Fruit fly (Drosophila melanogaster) whole organism, embryonic: ENCODE measurements around the gene CG9839.

ENCODE experiments used
- Atf6 ChIP-seq: fragments of 200-800 bp; sonication (Bioruptor generic); IDR thresholded peaks from 2 replicates; pipeline ENCODE4 v1.3.6; 2022; ENCODE audit warnings: missing biosample characterization, missing genetic modification characterization
- BtbVII ChIP-seq: fragments of 200-800 bp; sonication (Bioruptor generic); optimal IDR thresholded peaks from 3 replicates; lab custom pipeline; 2017; ENCODE audit warnings: missing biosample characterization, mild to moderate bottlenecking, missing genetic modification characterization
- CG10366 ChIP-seq: fragments of 200-800 bp; sonication (Bioruptor generic); IDR thresholded peaks from 2 replicates; pipeline ENCODE4 v1.3.6; 2022; ENCODE audit warnings: missing biosample characterization, missing genetic modification characterization
- CG10654 ChIP-seq: fragments of 200-800 bp; sonication (Bioruptor generic); optimal IDR thresholded peaks from 2 replicates; lab custom pipeline; 2016; ENCODE audit warnings: missing biosample characterization, missing genetic modification characterization
- CG11398 ChIP-seq: fragments of 200-800 bp; sonication (Bioruptor generic); optimal IDR thresholded peaks from 2 replicates; lab custom pipeline; 2016; ENCODE audit warnings: missing biosample characterization, missing genetic modification characterization
- CG13296 ChIP-seq: fragments of 200-800 bp; sonication (Bioruptor generic); optimal IDR thresholded peaks from 3 replicates; lab custom pipeline; 2018; ENCODE audit warnings: missing biosample characterization, mild to moderate bottlenecking, missing genetic modification characterization
- CG14050 ChIP-seq: fragments of 200-800 bp; sonication (Bioruptor generic); IDR thresholded peaks from 3 replicates; pipeline ENCODE4 v1.3.6; 2022; ENCODE audit warnings: missing biosample characterization, missing genetic modification characterization
- CG14441 ChIP-seq: fragments of 200-800 bp; sonication (Bioruptor generic); IDR thresholded peaks from 2 replicates; pipeline ENCODE4 v1.3.6; 2022; ENCODE audit warnings: missing biosample characterization, missing genetic modification characterization
- CG15073 ChIP-seq: fragments of 200-800 bp; sonication (Bioruptor generic); optimal IDR thresholded peaks from 2 replicates; lab custom pipeline; 2016; ENCODE audit warnings: missing biosample characterization, missing genetic modification characterization
- CG17186 ChIP-seq: fragments of 200-800 bp; sonication (Bioruptor generic); optimal IDR thresholded peaks from 3 replicates; lab custom pipeline; 2017; ENCODE audit warnings: missing biosample characterization, missing genetic modification reagents, missing genetic modification characterization
- CG2120 ChIP-seq: fragments of 200-800 bp; sonication (Bioruptor generic); optimal IDR thresholded peaks from 3 replicates; lab custom pipeline; 2016; ENCODE audit warnings: missing biosample characterization, missing genetic modification characterization
- CG3065 ChIP-seq: fragments of 200-800 bp; sonication (Bioruptor generic); optimal IDR thresholded peaks from 2 replicates; lab custom pipeline; 2016; ENCODE audit warnings: missing biosample characterization, missing genetic modification characterization
- CG33213 ChIP-seq: fragments of 200-800 bp; sonication (Bioruptor generic); optimal IDR thresholded peaks from 3 replicates; lab custom pipeline; 2016; ENCODE audit warnings: missing biosample characterization, missing genetic modification characterization
- CG43689 ChIP-seq: fragments of 200-800 bp; sonication (Bioruptor generic); IDR thresholded peaks from 2 replicates; pipeline ENCODE4 v1.3.6; 2022; ENCODE audit warnings: missing biosample characterization, missing genetic modification characterization
- CG4404 ChIP-seq: fragments of 200-800 bp; sonication (Bioruptor generic); IDR thresholded peaks from 2 replicates; pipeline ENCODE4 v1.3.6; 2022; ENCODE audit warnings: missing biosample characterization, missing genetic modification characterization
- CG4820 ChIP-seq: fragments of 200-800 bp; sonication (Bioruptor generic); optimal IDR thresholded peaks from 3 replicates; lab custom pipeline; 2016; ENCODE audit warnings: missing biosample characterization, missing genetic modification characterization
- CG6683 ChIP-seq: fragments of 200-800 bp; sonication (Bioruptor generic); optimal IDR thresholded peaks from 2 replicates; lab custom pipeline; 2017; ENCODE audit warnings: missing biosample characterization, mild to moderate bottlenecking, missing genetic modification characterization, missing genetic modification reagents
- CG9437 ChIP-seq: fragments of 200-800 bp; sonication (Bioruptor generic); optimal IDR thresholded peaks from 2 replicates; lab custom pipeline; 2018; ENCODE audit warnings: missing biosample characterization, mild to moderate bottlenecking, missing genetic modification characterization
- D19B ChIP-seq: fragments of 200-800 bp; sonication (Bioruptor generic); optimal IDR thresholded peaks from 2 replicates; lab custom pipeline; 2017; ENCODE audit warnings: missing biosample characterization, mild to moderate bottlenecking, missing genetic modification characterization
- ERR ChIP-seq: fragments of 200-800 bp; sonication (Bioruptor generic); optimal IDR thresholded peaks from 2 replicates; lab custom pipeline; 2016; ENCODE audit warnings: missing biosample characterization, missing genetic modification characterization
- GATAe ChIP-seq: fragments of 200-800 bp; sonication (Bioruptor generic); conservative IDR thresholded peaks from 2 replicates; pipeline ENCODE4 v1.3.6; 2022; ENCODE audit warnings: missing biosample characterization, missing genetic modification characterization
- HmgZ ChIP-seq: fragments of 200-800 bp; sonication (Bioruptor generic); optimal IDR thresholded peaks from 2 replicates; lab custom pipeline; 2018; ENCODE audit warnings: missing biosample characterization, mild to moderate bottlenecking, missing genetic modification characterization
- Lhr ChIP-seq: fragments of 200-800 bp; sonication (Bioruptor generic); optimal IDR thresholded peaks from 3 replicates; lab custom pipeline; 2017; ENCODE audit warnings: mild to moderate bottlenecking, missing biosample characterization, missing genetic modification reagents, missing genetic modification characterization
- Lim3 ChIP-seq: fragments of 200-800 bp; sonication (Bioruptor generic); IDR thresholded peaks from 2 replicates; pipeline ENCODE4 v1.3.6; 2022; ENCODE audit warnings: missing biosample characterization, missing genetic modification characterization
- Med ChIP-seq: fragments of 200-800 bp; sonication (Bioruptor generic); peaks from one replicate; lab custom pipeline; 2016; ENCODE audit warnings: missing biosample characterization, missing genetic modification characterization, mild to moderate bottlenecking, inconsistent platforms, moderate library complexity
- Nf-YA ChIP-seq: fragments of 200-800 bp; sonication (Bioruptor generic); IDR thresholded peaks from 2 replicates; pipeline ENCODE4 v1.3.6; 2022; ENCODE audit warnings: missing biosample characterization, missing genetic modification characterization
- NfI ChIP-seq: fragments of 200-800 bp; sonication (Bioruptor generic); optimal IDR thresholded peaks from 3 replicates; lab custom pipeline; 2018; ENCODE audit warnings: missing biosample characterization, mild to moderate bottlenecking, missing genetic modification characterization, moderate library complexity
- Oaz ChIP-seq: fragments of 200-800 bp; sonication (Bioruptor generic); IDR thresholded peaks from 2 replicates; pipeline ENCODE4 v1.3.6; 2022; ENCODE audit warnings: missing biosample characterization, missing genetic modification characterization
- Oli ChIP-seq: fragments of 200-800 bp; sonication (Bioruptor generic); optimal IDR thresholded peaks from 2 replicates; lab custom pipeline; 2018; ENCODE audit warnings: missing biosample characterization, mild to moderate bottlenecking, missing genetic modification characterization, moderate library complexity
- Opbp ChIP-seq: fragments of 200-800 bp; sonication (Bioruptor generic); IDR thresholded peaks from 3 replicates; pipeline ENCODE4 v1.3.6; 2022; ENCODE audit warnings: missing biosample characterization, missing genetic modification characterization; ENCODE audit not compliant: partially characterized antibody
- ab ChIP-seq: fragments of 200-800 bp; sonication (Bioruptor generic); optimal IDR thresholded peaks from 2 replicates; lab custom pipeline; 2016; ENCODE audit warnings: missing biosample characterization, missing genetic modification characterization
- ase ChIP-seq: fragments of 200-800 bp; sonication (Bioruptor generic); IDR thresholded peaks from 3 replicates; pipeline ENCODE4 v1.3.6; 2022; ENCODE audit warnings: missing biosample characterization, missing genetic modification characterization
- disco-r ChIP-seq: fragments of 200-800 bp; sonication (Bioruptor generic); optimal IDR thresholded peaks from 2 replicates; lab custom pipeline; 2016; ENCODE audit warnings: missing biosample characterization, missing genetic modification characterization
- eve ChIP-seq, 2 experiments: fragments of >200 bp; optimal IDR thresholded peaks; 2 replicates each; lab custom pipeline; 2017; ENCODE audit warnings: missing biosample characterization in 2 of 2, missing genetic modification characterization in 2 of 2
- gce ChIP-seq: fragments of 200-800 bp; sonication (Bioruptor generic); IDR thresholded peaks from 3 replicates; pipeline ENCODE4 v1.3.6; 2022; ENCODE audit warnings: missing biosample characterization, missing genetic modification characterization
- gcm ChIP-seq: fragments of 200-800 bp; sonication (Bioruptor generic); optimal IDR thresholded peaks from 2 replicates; lab custom pipeline; 2019; ENCODE audit warnings: missing biosample characterization, mild to moderate bottlenecking, missing genetic modification characterization, moderate library complexity
- grn ChIP-seq: fragments of 200-800 bp; sonication (Bioruptor generic); optimal IDR thresholded peaks from 3 replicates; lab custom pipeline; 2017; ENCODE audit warnings: missing biosample characterization, missing genetic modification characterization
- hth ChIP-seq: fragments of >200 bp; optimal IDR thresholded peaks from 2 replicates; lab custom pipeline; 2017; ENCODE audit warnings: inconsistent platforms
- jumu ChIP-seq: fragments of 200-800 bp; sonication (Bioruptor generic); optimal IDR thresholded peaks from 3 replicates; lab custom pipeline; 2016; ENCODE audit warnings: missing biosample characterization, missing genetic modification characterization
- kay ChIP-seq: fragments of 200-800 bp; sonication (Bioruptor generic); optimal IDR thresholded peaks from 2 replicates; lab custom pipeline; 2016; ENCODE audit warnings: missing biosample characterization, missing genetic modification characterization
- ken ChIP-seq: fragments of 200-800 bp; sonication (Bioruptor generic); IDR thresholded peaks from 3 replicates; pipeline ENCODE4 v1.3.6; 2022; ENCODE audit warnings: missing biosample characterization, missing genetic modification characterization
- klu ChIP-seq: fragments of 200-800 bp; sonication (Bioruptor generic); IDR thresholded peaks from 2 replicates; pipeline ENCODE4 v1.3.6; 2022; ENCODE audit warnings: missing biosample characterization, missing genetic modification characterization
- knrl ChIP-seq: fragments of 200-800 bp; sonication (Bioruptor generic); IDR thresholded peaks from 3 replicates; pipeline ENCODE4 v1.3.6; 2022; ENCODE audit warnings: missing biosample characterization, missing genetic modification characterization; ENCODE audit not compliant: partially characterized antibody
- lbe ChIP-seq: fragments of 200-800 bp; sonication (Bioruptor generic); optimal IDR thresholded peaks from 2 replicates; lab custom pipeline; 2016; ENCODE audit warnings: missing biosample characterization, mild to moderate bottlenecking, missing genetic modification characterization
- lov ChIP-seq, 2 experiments: fragments of 200-800 bp in 1 of 2; fragments of >200 bp in 1 of 2; sonication (Bioruptor generic) in 1 of 2; IDR thresholded peaks in 1 of 2; optimal IDR thresholded peaks in 1 of 2; 2 replicates in 1 of 2; 3 replicates in 1 of 2; pipeline versions ENCODE4 v1.3.6 to Lab custom; 2017 to 2022; ENCODE audit warnings: missing biosample characterization in 1 of 2, missing genetic modification characterization in 1 of 2
- odd ChIP-seq: fragments of 200-800 bp; sonication (Bioruptor generic); optimal IDR thresholded peaks from 2 replicates; lab custom pipeline; 2017; ENCODE audit warnings: missing biosample characterization, mild to moderate bottlenecking, missing genetic modification characterization
- pita ChIP-seq: fragments of 200-800 bp; sonication (Bioruptor generic); optimal IDR thresholded peaks from 2 replicates; lab custom pipeline; 2017; ENCODE audit warnings: missing biosample characterization, mild to moderate bottlenecking, missing genetic modification characterization
- prd ChIP-seq, 3 experiments: fragments of >200 bp in 2 of 3; fragments of 200-800 bp in 1 of 3; sonication (Bioruptor generic) in 1 of 3; optimal IDR thresholded peaks in 2 of 3; IDR thresholded peaks in 1 of 3; 2 replicates in 2 of 3; 3 replicates in 1 of 3; pipeline versions ENCODE4 v1.3.6 to Lab custom; 2017 to 2022; ENCODE audit warnings: missing biosample characterization in 1 of 3, missing genetic modification characterization in 1 of 3
- sens ChIP-seq: fragments of 200-800 bp; sonication (Bioruptor generic); peaks from one replicate; lab custom pipeline; 2016; ENCODE audit warnings: missing biosample characterization, missing genetic modification characterization
- sisA ChIP-seq: fragments of 200-800 bp; sonication (Bioruptor generic); IDR thresholded peaks from 2 replicates; pipeline ENCODE4 v1.3.6; 2022; ENCODE audit warnings: missing biosample characterization, missing genetic modification characterization
- z ChIP-seq: fragments of 200-800 bp; sonication (Bioruptor generic); IDR thresholded peaks from 3 replicates; pipeline ENCODE4 v1.3.6; 2022; ENCODE audit warnings: missing biosample characterization, missing genetic modification characterization

CG9839 gene

DNA sequence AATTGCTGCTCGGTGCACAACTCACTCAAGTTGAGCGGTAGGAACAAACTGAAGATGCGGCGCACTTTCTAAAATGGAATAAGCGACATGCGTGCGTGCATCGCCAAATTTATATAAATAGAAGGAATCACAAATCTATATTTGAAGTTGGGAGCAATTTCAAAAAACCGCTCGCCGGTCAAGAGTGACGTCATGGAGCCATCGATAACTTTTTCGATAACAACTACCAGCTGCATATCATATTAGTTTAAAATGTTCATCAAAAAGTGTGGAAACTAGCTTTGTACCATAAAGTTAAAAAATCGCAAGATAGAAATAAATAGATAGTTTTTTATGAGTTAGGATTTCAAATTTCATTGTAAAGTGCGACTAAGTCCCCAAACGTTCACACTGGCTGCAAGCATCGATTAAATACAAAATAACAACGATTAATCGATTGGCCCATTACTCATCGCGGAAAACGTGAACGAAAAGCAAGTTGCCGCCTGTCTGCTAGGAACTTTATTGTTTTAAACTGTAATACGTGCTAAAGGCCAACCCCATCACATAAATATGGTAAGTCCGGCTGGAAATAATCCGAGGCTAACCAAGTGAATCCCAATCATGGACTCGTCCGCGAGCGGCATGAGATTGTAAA, 4.4 kb downstream of the CG9839 start, which contains the start of the genes Pif1A, Pif1B and CCT7 (continued):
- TF ChIP-seq CG2120 (GFP tag; lab: Kevin White, UChicago) (peak; percentile 43), gcm (GFP tag; lab: Kevin White, UChicago) (no peak), CG14441 (GFP tag; lab: Robert Waterston, UW) (no peak), disco-r (GFP tag; lab: Kevin White, UChicago) (no peak), lbe (no peak), grn (GFP tag; lab: Kevin White, UChicago) (no peak), prd (optimal IDR thresholded peaks at IDR 0.05; lab: Kevin White, UChicago) (no peak), prd (GFP tag; IDR thresholded peaks at IDR 0.05; lab: Robert Waterston, UW) (no peak), CG15073 (no peak), klu (GFP tag; lab: Robert Waterston, UW) (no peak), CG14050 (GFP tag; lab: Robert Waterston, UW) (no peak), jumu (GFP tag; lab: Kevin White, UChicago) (no peak), odd (GFP tag; lab: Kevin White, UChicago) (no peak), z (peak; percentile 66; the same call in 2 of the 3 replicates), hth (no peak), CG9437 (GFP tag; lab: Kevin White, UChicago) (peak; percentile 28), CG10366 (GFP tag; lab: Robert Waterston, UW) (no peak), ERR (peak; percentile 18), ase (no peak), knrl (GFP tag; lab: Robert Waterston, UW) (peak; percentile 93), CG33213 (GFP tag; lab: Kevin White, UChicago) (peak; percentile 13), Lhr (no peak), CG3065 (no peak), Med (GFP tag; lab: Kevin White, UChicago) (peak; percentile 90), CG13296 (GFP tag; lab: Kevin White, UChicago) (no peak), GATAe (GFP tag; lab: Robert Waterston, UW) (no peak), BtbVII (no peak), ken (no peak), Opbp (GFP tag; lab: Robert Waterston, UW) (peak; percentile 83), NfI (GFP tag; lab: Kevin White, UChicago) (no peak), Oli (tag; lab: Kevin White, UChicago) (no peak), CG6683 (GFP tag; lab: Kevin White, UChicago) (no peak), Atf6 (GFP tag; lab: Robert Waterston, UW) (no peak), D19B (GFP tag; lab: Kevin White, UChicago) (no peak), CG17186 (peak; percentile 35), CG43689 (GFP tag; lab: Robert Waterston, UW) (no peak), Lim3 (GFP tag; lab: Robert Waterston, UW) (no peak), ab (GFP tag; lab: Kevin White, UChicago) (no peak), Nf-YA (GFP tag; lab: Robert Waterston, UW) (no peak), sisA (no peak), sens (peak; percentile 66), Oaz (no peak), kay (GFP tag; lab: Kevin White, UChicago) (peak; percentile 98), CG4404 (GFP tag; lab: Robert Waterston, UW) (no peak), lov (optimal IDR thresholded peaks at IDR 0.05; lab: Kevin White, UChicago) (no peak), lov (GFP tag; IDR thresholded peaks at IDR 0.05; lab: Robert Waterston, UW) (no peak), CG10654 (GFP tag; lab: Kevin White, UChicago) (no peak), pita (no peak), HmgZ (tag; lab: Kevin White, UChicago) (peak; percentile 25), gce (no peak), CG11398 (no peak), CG4820 (no peak), eve (GFP tag; optimal IDR thresholded peaks at IDR 0.05; lab: Kevin White, UChicago) (no peak)
